Fruit fly (Drosophila melanogaster): ENCODE data around the gene Pxt.

The Pxt gene

DNA sequence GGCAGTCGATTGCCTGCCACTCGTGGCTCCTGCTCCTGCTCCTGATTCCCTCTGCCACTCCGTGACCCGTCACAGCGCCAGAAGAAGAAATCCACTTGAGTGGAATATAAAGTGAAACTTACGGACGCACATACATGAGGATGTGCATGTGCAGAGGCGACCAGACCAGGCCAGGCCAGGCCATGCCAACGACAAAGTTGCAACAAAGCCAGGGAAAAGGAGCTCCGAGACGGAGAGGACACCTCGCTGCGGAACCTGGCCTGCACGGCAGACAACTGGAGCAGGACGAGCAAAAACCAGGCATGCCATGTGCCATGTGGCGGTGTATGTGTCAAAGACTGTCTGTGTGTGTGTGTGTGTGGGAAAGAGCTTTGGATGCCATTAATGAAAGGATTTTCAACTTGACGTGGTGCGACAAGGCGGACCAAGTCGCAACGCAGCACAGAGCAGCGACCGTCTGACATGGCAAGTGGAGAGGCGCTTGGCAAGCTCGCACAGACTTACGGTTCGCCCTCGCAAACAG is 9.6 kb upstream of the Pxt start:
- no peak for TF ChIP-seq usp (GFP tag; optimal IDR thresholded peaks at IDR 0.05)
- no peak for TF ChIP-seq lola (GFP tag; optimal IDR thresholded peaks at IDR 0.05)
- no peak for TF ChIP-seq HLH106 (tag; optimal IDR thresholded peaks at IDR 0.05)
- no peak for TF ChIP-seq Rel (GFP tag; optimal IDR thresholded peaks at IDR 0.05)
- TF ChIP-seq Rel (tag; optimal IDR thresholded peaks at IDR 0.05), result no peak
- TF ChIP-seq h (GFP tag; optimal IDR thresholded peaks at IDR 0.05), result no peak
- TF ChIP-seq Dif (GFP tag; optimal IDR thresholded peaks at IDR 0.05; ENCODE audit: partially characterized antibody), result no peak
- no peak for TF ChIP-seq Jra (GFP tag; optimal IDR thresholded peaks at IDR 0.05)
- TF ChIP-seq fru (GFP tag; optimal IDR thresholded peaks at IDR 0.05), result no peak
- TF ChIP-seq rgr (GFP tag; optimal IDR thresholded peaks at IDR 0.05), result no peak
- TF ChIP-seq Sp1 (GFP tag; optimal IDR thresholded peaks at IDR 0.05), result no peak
- no peak for TF ChIP-seq ey (GFP tag; optimal IDR thresholded peaks at IDR 0.05)
- no peak for TF ChIP-seq Hr83 (GFP tag; optimal IDR thresholded peaks at IDR 0.05; ENCODE audit: poor library complexity, severe bottlenecking)
- no peak for TF ChIP-seq sv (GFP tag; optimal IDR thresholded peaks at IDR 0.05)
- no peak for TF ChIP-seq jim (GFP tag; optimal IDR thresholded peaks at IDR 0.05)

DNA sequence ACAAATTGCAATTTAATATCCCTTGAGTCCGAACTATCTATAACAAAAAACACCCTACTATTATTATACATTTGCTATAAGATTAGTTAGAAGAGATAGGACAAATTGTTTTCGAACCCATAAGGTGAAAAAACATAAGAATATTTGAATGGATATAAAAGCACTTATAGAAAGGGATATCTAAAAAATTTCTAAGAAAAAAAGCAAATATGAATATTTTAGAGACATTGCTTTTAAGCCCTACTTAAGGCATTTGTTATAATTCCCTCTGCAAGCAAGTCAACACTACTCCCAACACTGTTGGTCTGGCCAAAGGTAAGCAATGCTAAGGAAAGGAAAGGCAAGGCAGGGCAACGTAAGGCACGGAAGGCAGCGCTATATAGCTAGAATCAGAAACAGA is 8.8 kb upstream of the Pxt start:
- peak in 1 of 2 experiments; percentile 3 for TF ChIP-seq foxo (GFP tag; optimal IDR thresholded peaks at IDR 0.05)
- no peak for TF ChIP-seq Dfd (GFP tag; optimal IDR thresholded peaks at IDR 0.05)
- TF ChIP-seq Jra (GFP tag; optimal IDR thresholded peaks at IDR 0.05), result no peak
- no peak for TF ChIP-seq dl (GFP tag; optimal IDR thresholded peaks at IDR 0.05; ENCODE audit: insufficient read depth in 1 of 2, partially characterized antibody in 2 of 2)
- no peak for TF ChIP-seq h (GFP tag; optimal IDR thresholded peaks at IDR 0.05)
- TF ChIP-seq usp (GFP tag; optimal IDR thresholded peaks at IDR 0.05), result no peak
- TF ChIP-seq Myc (optimal IDR thresholded peaks at IDR 0.05), result peak; percentile 64
- TF ChIP-seq Rel (GFP tag; optimal IDR thresholded peaks at IDR 0.05), result no peak
- TF ChIP-seq Rel (tag; optimal IDR thresholded peaks at IDR 0.05), result no peak
- TF ChIP-seq HLH106 (tag; optimal IDR thresholded peaks at IDR 0.05), result no peak
- peak; percentile 28 for TF ChIP-seq woc (GFP tag; optimal IDR thresholded peaks at IDR 0.05)
- TF ChIP-seq Hr78 (GFP tag; optimal IDR thresholded peaks at IDR 0.05), result no peak
- TF ChIP-seq tai (GFP tag; optimal IDR thresholded peaks at IDR 0.05), result no peak

DNA sequence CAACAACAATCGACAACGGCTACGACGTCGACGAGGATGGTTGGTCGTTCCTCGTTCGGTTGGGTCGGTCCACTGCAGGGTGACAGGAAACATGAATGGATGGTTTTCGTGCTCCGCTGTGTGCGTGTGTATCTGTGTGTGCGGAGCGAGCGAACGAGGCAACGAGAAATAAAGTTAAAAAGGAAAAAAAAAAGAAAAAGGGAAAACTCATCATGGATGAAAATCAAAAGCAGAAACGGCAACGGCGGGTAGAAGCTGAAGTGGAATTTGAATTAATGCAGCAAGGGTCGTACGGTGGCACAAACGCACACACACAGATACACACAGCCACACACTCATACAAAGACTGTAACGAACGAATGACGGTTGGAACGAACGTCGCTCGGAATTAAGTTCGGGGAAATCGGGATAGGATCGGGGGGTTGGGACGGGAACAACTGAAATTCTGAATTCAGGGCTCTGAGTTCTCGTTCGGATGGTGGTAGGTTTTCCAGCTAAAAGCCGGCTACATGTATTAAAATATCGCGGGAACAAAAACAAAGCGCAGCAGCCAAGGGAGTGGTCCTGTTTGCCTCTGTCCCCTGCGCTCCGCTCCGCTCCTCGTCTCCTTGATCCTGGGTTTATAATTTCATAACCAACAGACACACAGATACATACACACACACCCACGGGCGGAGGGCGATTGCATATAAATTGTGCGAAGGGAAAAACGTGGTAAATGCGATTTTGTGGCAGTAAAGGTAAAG is 8.2 kb upstream of the Pxt start:
- TF ChIP-seq Hnf4 (GFP tag; optimal IDR thresholded peaks at IDR 0.05) (peak; percentile 27), fru (GFP tag; optimal IDR thresholded peaks at IDR 0.05) (peak; percentile 4), dl (GFP tag; optimal IDR thresholded peaks at IDR 0.05; ENCODE audit: insufficient read depth in 1 of 2, partially characterized antibody in 2 of 2) (peak; percentile 12 to 17), psq (GFP tag; optimal IDR thresholded peaks at IDR 0.05) (peak; percentile 73), GATAd (GFP tag; optimal IDR thresholded peaks at IDR 0.05) (no peak), Dif (GFP tag; optimal IDR thresholded peaks at IDR 0.05; ENCODE audit: partially characterized antibody) (peak; percentile 5), brk (GFP tag; optimal IDR thresholded peaks at IDR 0.05) (peak; percentile 6), N (GFP tag; optimal IDR thresholded peaks at IDR 0.05) (peak; percentile 22), HLH106 (tag; optimal IDR thresholded peaks at IDR 0.05) (no peak)

DNA sequence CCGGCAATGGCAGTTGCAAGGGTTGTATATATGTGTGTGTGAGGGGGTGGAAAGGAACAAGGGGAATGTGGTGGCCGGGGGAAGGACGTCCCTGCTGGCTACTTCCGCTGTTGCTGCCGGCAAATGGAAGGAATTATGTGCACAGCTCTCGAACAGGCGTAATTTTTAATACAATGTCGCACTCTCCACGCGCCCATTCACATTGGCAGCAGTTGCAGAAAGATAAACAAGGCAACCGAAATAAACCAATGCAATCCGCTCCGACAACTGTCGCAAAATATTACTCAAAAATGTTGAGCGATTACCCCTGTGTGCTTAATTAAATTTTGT is 7.6 kb upstream of the Pxt start:
- no peak for TF ChIP-seq sage (GFP tag; optimal IDR thresholded peaks at IDR 0.05)
- TF ChIP-seq Myc (optimal IDR thresholded peaks at IDR 0.05), result no peak
- TF ChIP-seq lola (GFP tag; optimal IDR thresholded peaks at IDR 0.05), result no peak
- TF ChIP-seq Dif (GFP tag; optimal IDR thresholded peaks at IDR 0.05; ENCODE audit: partially characterized antibody), result peak; percentile 2
- TF ChIP-seq fru (GFP tag; optimal IDR thresholded peaks at IDR 0.05), result no peak
- TF ChIP-seq h (GFP tag; optimal IDR thresholded peaks at IDR 0.05), result no peak
- TF ChIP-seq Sp1 (GFP tag; optimal IDR thresholded peaks at IDR 0.05), result no peak

DNA sequence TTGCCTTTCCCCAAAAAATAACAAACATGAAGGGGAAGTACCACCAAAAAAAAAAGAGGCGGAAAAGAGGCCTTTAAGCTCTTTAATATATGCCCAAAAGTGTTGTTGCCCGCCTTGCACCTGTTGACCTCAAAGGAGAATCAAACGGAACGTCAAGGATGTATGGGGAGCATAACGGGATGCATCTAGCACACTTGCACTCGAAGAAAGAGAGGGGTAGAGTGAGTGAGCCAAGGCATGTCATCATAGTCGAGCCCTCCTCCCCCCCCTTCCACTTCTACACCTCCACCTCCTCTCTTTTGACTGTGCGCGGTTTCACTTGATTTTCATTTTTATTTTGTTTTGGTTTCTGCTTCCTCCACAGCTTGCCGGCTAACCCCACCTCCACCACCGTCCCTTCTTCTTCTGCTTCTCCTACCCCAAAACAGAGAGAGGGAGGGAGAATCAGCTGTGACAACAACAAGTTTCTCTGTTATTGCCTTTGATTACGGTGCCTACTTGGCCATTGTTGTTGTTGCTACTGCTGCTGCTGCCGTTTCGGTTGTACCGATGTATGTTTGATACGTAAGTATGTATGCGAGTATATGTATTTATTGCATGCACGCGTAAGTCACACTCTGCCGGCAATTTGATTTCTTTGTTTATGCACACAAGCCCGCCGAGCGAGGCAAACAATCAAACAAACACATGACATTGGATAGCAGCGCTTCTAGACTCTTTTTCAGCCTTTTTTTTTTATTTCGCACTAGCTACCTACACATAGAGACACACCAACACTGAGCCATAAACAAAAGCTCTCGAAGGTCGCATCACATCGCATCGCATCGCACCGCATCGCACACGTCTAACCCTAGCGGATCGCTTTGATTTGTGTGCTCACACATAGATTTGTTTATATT is 6.4 kb upstream of the Pxt start:
- TF ChIP-seq h (GFP tag; optimal IDR thresholded peaks at IDR 0.05) (peak; percentile 21), Hr83 (GFP tag; optimal IDR thresholded peaks at IDR 0.05; ENCODE audit: poor library complexity, severe bottlenecking) (peak; percentile 81), Myc (optimal IDR thresholded peaks at IDR 0.05) (no peak), jim (GFP tag; optimal IDR thresholded peaks at IDR 0.05) (peak; percentile 22), foxo (GFP tag; optimal IDR thresholded peaks at IDR 0.05) (peak in 1 of 2 experiments; percentile 19), Rel (GFP tag; optimal IDR thresholded peaks at IDR 0.05) (no peak), Rel (tag; optimal IDR thresholded peaks at IDR 0.05) (peak; percentile 65), Sp1 (GFP tag; optimal IDR thresholded peaks at IDR 0.05) (no peak), brk (GFP tag; optimal IDR thresholded peaks at IDR 0.05) (no peak), rgr (GFP tag; optimal IDR thresholded peaks at IDR 0.05) (no peak), psq (GFP tag; optimal IDR thresholded peaks at IDR 0.05) (peak; percentile 89), Hnf4 (GFP tag; optimal IDR thresholded peaks at IDR 0.05) (peak; percentile 19)
